Fruit fly (Drosophila melanogaster): ENCODE measurements around the gene pyx.

pyx gene

dm6 chr3L:233251-233650 is 10.4 kb upstream of the pyx start, which contains the start of gene CG34453:
CG34453 (minus strand) TSS chr3L:233351.
- TF ChIP-seq h (GFP tag; optimal IDR thresholded peaks at IDR 0.05) (no peak), Mio (GFP tag; optimal IDR thresholded peaks at IDR 0.05) (no peak), tai (GFP tag; optimal IDR thresholded peaks at IDR 0.05) (no peak), fru (GFP tag; optimal IDR thresholded peaks at IDR 0.05) (no peak), Rel (GFP tag; optimal IDR thresholded peaks at IDR 0.05) (no peak), Rel (tag; optimal IDR thresholded peaks at IDR 0.05) (no peak), psq (GFP tag; optimal IDR thresholded peaks at IDR 0.05) (no peak), Myc (optimal IDR thresholded peaks at IDR 0.05) (no peak), sv (GFP tag; optimal IDR thresholded peaks at IDR 0.05) (no peak), Hr83 (GFP tag; optimal IDR thresholded peaks at IDR 0.05; ENCODE audit: poor library complexity, severe bottlenecking) (no peak), CrebA (GFP tag; optimal IDR thresholded peaks at IDR 0.05; ENCODE audit: borderline replicate concordance) (no peak), Hr78 (GFP tag; optimal IDR thresholded peaks at IDR 0.05) (no peak), OdsH (GFP tag; optimal IDR thresholded peaks at IDR 0.05) (no peak), rgr (GFP tag; optimal IDR thresholded peaks at IDR 0.05) (no peak), Hnf4 (GFP tag; optimal IDR thresholded peaks at IDR 0.05) (no peak), brk (GFP tag; optimal IDR thresholded peaks at IDR 0.05) (no peak)

- TF ChIP-seq rgr (GFP tag; optimal IDR thresholded peaks at IDR 0.05) (no peak), woc (GFP tag; optimal IDR thresholded peaks at IDR 0.05) (no peak), Mio (GFP tag; optimal IDR thresholded peaks at IDR 0.05) (no peak), Rel (GFP tag; optimal IDR thresholded peaks at IDR 0.05) (no peak), Rel (tag; optimal IDR thresholded peaks at IDR 0.05) (no peak), CrebA (GFP tag; optimal IDR thresholded peaks at IDR 0.05; ENCODE audit: borderline replicate concordance) (no peak), Vsx2 (GFP tag; optimal IDR thresholded peaks at IDR 0.05; ENCODE audit: partially characterized antibody) (no peak), Sp1 (GFP tag; optimal IDR thresholded peaks at IDR 0.05) (no peak), usp (GFP tag; optimal IDR thresholded peaks at IDR 0.05) (no peak), sage (GFP tag; optimal IDR thresholded peaks at IDR 0.05) (no peak), brk (GFP tag; optimal IDR thresholded peaks at IDR 0.05) (no peak), pan (optimal IDR thresholded peaks at IDR 0.05) (no peak), tai (GFP tag; optimal IDR thresholded peaks at IDR 0.05) (no peak), dmrt93B (GFP tag; optimal IDR thresholded peaks at IDR 0.05) (no peak), lola (GFP tag; optimal IDR thresholded peaks at IDR 0.05) (no peak), h (GFP tag; optimal IDR thresholded peaks at IDR 0.05) (no peak), Hnf4 (GFP tag; optimal IDR thresholded peaks at IDR 0.05) (no peak)
Measured at dm6 chr3L:232267-232666, 9.4 kb upstream of the pyx start, which contains the start of gene CG34454. CG34454 (minus strand) TSS chr3L:232350.

- TF ChIP-seq sage (GFP tag; optimal IDR thresholded peaks at IDR 0.05) = peak; percentile 0
- no peak for TF ChIP-seq psq (GFP tag; optimal IDR thresholded peaks at IDR 0.05)
- TF ChIP-seq Dif (GFP tag; optimal IDR thresholded peaks at IDR 0.05; ENCODE audit: partially characterized antibody) = no peak
- TF ChIP-seq Rel (GFP tag; optimal IDR thresholded peaks at IDR 0.05) = no peak
- peak; percentile 67 for TF ChIP-seq Rel (tag; optimal IDR thresholded peaks at IDR 0.05)
Measured at dm6 chr3L:231504-231903, 8.6 kb upstream of the pyx start, which contains the start of gene CG42846. CG42846 (minus strand) TSS chr3L:231604.

dm6 chr3L:225120-225519 is 2.3 kb upstream of the pyx start:
- TF ChIP-seq ey (GFP tag; optimal IDR thresholded peaks at IDR 0.05) (no peak), Hnf4 (GFP tag; optimal IDR thresholded peaks at IDR 0.05) (no peak), Hr83 (GFP tag; optimal IDR thresholded peaks at IDR 0.05; ENCODE audit: poor library complexity, severe bottlenecking) (peak; percentile 7), tai (GFP tag; optimal IDR thresholded peaks at IDR 0.05) (no peak), HLH106 (tag; optimal IDR thresholded peaks at IDR 0.05) (no peak), CG9705 (GFP tag; optimal IDR thresholded peaks at IDR 0.05) (no peak), brk (GFP tag; optimal IDR thresholded peaks at IDR 0.05) (peak; percentile 30), CG32264 (GFP tag; optimal IDR thresholded peaks at IDR 0.05) (peak; percentile 18), fru (GFP tag; optimal IDR thresholded peaks at IDR 0.05) (no peak), woc (GFP tag; optimal IDR thresholded peaks at IDR 0.05) (peak; percentile 14), lola (GFP tag; optimal IDR thresholded peaks at IDR 0.05) (no peak), sage (GFP tag; optimal IDR thresholded peaks at IDR 0.05) (peak; percentile 39), Dif (GFP tag; optimal IDR thresholded peaks at IDR 0.05; ENCODE audit: partially characterized antibody) (no peak), GATAd (GFP tag; optimal IDR thresholded peaks at IDR 0.05) (no peak), N (GFP tag; optimal IDR thresholded peaks at IDR 0.05) (no peak), Rel (GFP tag; optimal IDR thresholded peaks at IDR 0.05) (no peak), Rel (tag; optimal IDR thresholded peaks at IDR 0.05) (no peak)
